Fruit fly (Drosophila melanogaster): Measurements from ENCODE around the gene Pino.

dm6 chr2L:1118880-1119809, 9.6 kb downstream of the Pino start:
- TF ChIP-seq psq (optimal IDR thresholded peaks at IDR 0.05): no peak
- no peak for TF ChIP-seq insv (optimal IDR thresholded peaks at IDR 0.05)
- no peak for TF ChIP-seq Sin3A (optimal IDR thresholded peaks at IDR 0.05)
- no peak for TF ChIP-seq h (optimal IDR thresholded peaks at IDR 0.05)
